Worm (Caenorhabditis elegans): ENCODE measurements around the gene K06B4.4.
"Not testable (repeated sequence)": the region's sequence is repeated elsewhere in the genome, so short reads cannot be mapped to it uniquely, and the experiment has no call there.

DNA sequence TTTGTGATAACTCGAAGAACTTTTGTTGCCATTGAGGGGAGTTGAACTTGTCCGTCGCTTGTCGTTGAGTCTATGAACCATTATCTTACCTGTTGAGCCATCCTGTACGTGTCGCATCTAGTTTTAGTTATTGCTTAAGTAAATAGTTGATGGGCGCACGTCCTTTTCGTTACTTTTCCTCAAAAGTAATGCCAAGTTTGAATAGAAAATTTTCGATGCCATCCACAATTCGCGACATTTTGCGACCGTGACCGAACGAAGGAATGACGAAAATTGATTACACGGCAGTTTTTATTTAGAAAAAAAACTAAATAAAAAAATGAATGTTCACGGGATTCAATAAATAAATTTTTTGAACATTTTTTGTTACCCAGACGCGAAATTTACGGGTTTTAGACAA lies 770 bp upstream of the K06B4.4 start, which contains the start of gene F53E4.1:
- not testable (repeated sequence) for TF ChIP-seq ztf-29, ztf-23 (GFP tag; IDR thresholded peaks at IDR 0.05)
